Worm (Caenorhabditis elegans): ENCODE measurements around the gene C34C12.2.

The C34C12.2 gene

DNA sequence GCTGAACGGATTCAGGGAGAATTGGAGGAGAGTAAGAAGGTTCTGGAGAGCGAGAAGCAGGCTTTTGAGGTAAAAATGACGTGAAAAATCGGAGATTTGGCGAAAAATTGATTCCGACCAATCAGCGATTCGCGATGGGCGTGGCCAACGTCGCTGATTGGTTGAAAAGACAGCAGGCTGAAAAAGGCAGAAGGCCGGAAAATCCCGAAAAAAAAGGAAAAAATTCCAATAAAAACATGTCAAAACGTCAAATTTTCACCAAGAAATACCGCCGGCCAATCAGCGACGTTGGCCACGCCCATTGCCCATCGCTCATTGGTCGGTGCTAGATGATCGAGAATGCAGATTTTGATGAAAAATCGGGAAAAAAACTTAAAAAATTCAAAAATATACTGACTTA, 36.1 kb upstream of the C34C12.2 start:
- TF ChIP-seq dmd-4 (tag; optimal IDR thresholded peaks at IDR 0.05) (no peak), nhr-6 (tag; optimal IDR thresholded peaks at IDR 0.05) (no peak), nhr-11 (tag; optimal IDR thresholded peaks at IDR 0.05) (no peak), elt-3 (tag; optimal IDR thresholded peaks at IDR 0.05) (no peak), Y55F3AM.14 (GFP tag; optimal IDR thresholded peaks at IDR 0.05) (no peak), lin-39 (tag; optimal IDR thresholded peaks at IDR 0.05) (no peak)

DNA sequence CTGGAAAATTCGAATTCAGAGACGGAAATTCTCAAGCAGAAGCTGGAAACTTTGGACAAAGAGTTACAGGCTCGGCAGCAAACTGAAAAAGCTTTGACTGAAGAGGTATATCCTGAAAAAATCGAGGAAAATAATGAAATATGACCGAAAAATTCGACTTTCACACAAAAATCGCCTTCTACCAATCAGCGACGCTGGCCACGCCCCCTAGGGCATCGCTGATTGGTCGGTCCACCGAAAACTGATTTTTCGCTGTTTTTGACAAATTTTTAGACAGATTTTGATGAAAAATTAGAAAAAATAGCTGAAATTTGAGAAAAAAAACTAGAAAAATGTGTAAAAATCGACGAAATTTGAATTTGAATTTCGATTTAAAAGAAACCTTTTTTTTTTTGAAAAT, 34.7 kb upstream of the C34C12.2 start:
- no peak for TF ChIP-seq blmp-1 (tag; optimal IDR thresholded peaks at IDR 0.05; ENCODE audit: insufficient read depth)
- no peak for TF ChIP-seq sma-3 (GFP tag; optimal IDR thresholded peaks at IDR 0.05)
- no peak for TF ChIP-seq nhr-21 (tag; optimal IDR thresholded peaks at IDR 0.05)
- no peak for TF ChIP-seq peb-1 (tag; optimal IDR thresholded peaks at IDR 0.05)
- no peak for TF ChIP-seq ZK546.5 (tag; optimal IDR thresholded peaks at IDR 0.05)
- no peak for TF ChIP-seq lin-39 (tag; optimal IDR thresholded peaks at IDR 0.05)
- no peak for TF ChIP-seq ztf-1 (GFP tag; conservative IDR thresholded peaks at IDR 0.05)
- TF ChIP-seq sma-9 (GFP tag; optimal IDR thresholded peaks at IDR 0.05) = no peak
- no peak for TF ChIP-seq sma-9 (tag; optimal IDR thresholded peaks at IDR 0.05)

DNA sequence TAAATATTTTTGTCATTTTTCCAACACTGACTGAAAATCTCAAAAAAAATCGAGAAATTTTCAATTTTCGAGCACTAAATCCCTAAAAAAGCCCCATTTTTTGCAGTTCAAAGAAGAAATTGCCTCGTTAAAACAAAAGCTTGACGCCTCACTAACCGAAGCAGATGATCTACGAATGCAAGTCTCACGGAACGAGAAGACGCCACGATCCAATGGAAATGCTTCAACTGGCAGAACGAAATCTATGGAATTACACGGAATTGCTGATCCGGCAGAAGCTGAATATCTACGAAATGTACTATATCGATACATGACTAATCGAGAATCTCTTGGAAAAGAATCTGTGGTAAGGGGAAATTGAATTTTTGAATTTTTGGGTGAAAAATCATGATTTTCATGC, 29.7 kb upstream of the C34C12.2 start:
- TF ChIP-seq ztf-4 (tag; optimal IDR thresholded peaks at IDR 0.05) (no peak), sma-3 (GFP tag; optimal IDR thresholded peaks at IDR 0.05) (no peak), gmeb-1 (tag; optimal IDR thresholded peaks at IDR 0.05) (no peak), ztf-1 (GFP tag; conservative IDR thresholded peaks at IDR 0.05) (no peak), aly-2 (tag; optimal IDR thresholded peaks at IDR 0.05) (no peak), unc-39 (tag; optimal IDR thresholded peaks at IDR 0.05) (no peak), unc-55 (GFP tag; optimal IDR thresholded peaks at IDR 0.05) (no peak), lin-11 (tag; optimal IDR thresholded peaks at IDR 0.05) (no peak), Y55F3AM.14 (GFP tag; optimal IDR thresholded peaks at IDR 0.05) (no peak), nhr-6 (tag; optimal IDR thresholded peaks at IDR 0.05) (no peak), sma-9 (GFP tag; optimal IDR thresholded peaks at IDR 0.05) (no peak), sma-9 (tag; optimal IDR thresholded peaks at IDR 0.05) (no peak), unc-62 (GFP tag; optimal IDR thresholded peaks at IDR 0.05) (no peak), C34F6.9 (tag; optimal IDR thresholded peaks at IDR 0.05) (no peak), skn-1 (tag; optimal IDR thresholded peaks at IDR 0.05) (no peak), alr-1 (tag; optimal IDR thresholded peaks at IDR 0.05) (no peak), ceh-82 (tag; optimal IDR thresholded peaks at IDR 0.05) (no peak), elt-1 (tag; optimal IDR thresholded peaks at IDR 0.05) (no peak), nhr-129 (tag; optimal IDR thresholded peaks at IDR 0.05) (no peak)

DNA sequence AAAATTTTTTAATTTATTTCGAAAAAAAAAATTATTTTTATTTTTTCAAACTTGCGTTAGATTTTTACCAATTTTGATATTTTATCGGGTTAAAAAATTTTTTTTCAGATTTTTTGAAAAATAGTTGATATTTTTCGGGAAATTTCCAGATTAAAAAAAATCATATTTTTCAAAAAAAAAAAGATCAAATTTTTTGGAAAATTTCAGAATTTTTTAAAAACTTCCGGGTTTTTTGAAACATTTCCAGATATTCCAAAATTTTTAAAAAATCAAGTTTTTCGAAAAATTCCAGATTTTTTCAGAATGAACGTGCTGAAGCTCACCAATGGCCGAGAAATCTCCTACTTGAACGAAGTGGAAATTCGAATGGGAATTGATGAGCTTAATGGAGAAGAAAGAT, 28.1 kb upstream of the C34C12.2 start, which contains the start of gene metl-18:
Gene metl-18 (plus strand): TSS at position 301 of the 400 bp plus-strand sequence.
- TF ChIP-seq ama-1 (optimal IDR thresholded peaks at IDR 0.05) = no peak
- TF ChIP-seq mab-5 (tag; optimal IDR thresholded peaks at IDR 0.05) = no peak
- no peak for TF ChIP-seq nhr-11 (tag; optimal IDR thresholded peaks at IDR 0.05)
- no peak for TF ChIP-seq skn-1 (tag; optimal IDR thresholded peaks at IDR 0.05)
- no peak for TF ChIP-seq lin-13 (GFP tag; optimal IDR thresholded peaks at IDR 0.05)
- TF ChIP-seq C34F6.9 (tag; optimal IDR thresholded peaks at IDR 0.05) = no peak
- no peak for TF ChIP-seq unc-62 (GFP tag; optimal IDR thresholded peaks at IDR 0.05)

DNA sequence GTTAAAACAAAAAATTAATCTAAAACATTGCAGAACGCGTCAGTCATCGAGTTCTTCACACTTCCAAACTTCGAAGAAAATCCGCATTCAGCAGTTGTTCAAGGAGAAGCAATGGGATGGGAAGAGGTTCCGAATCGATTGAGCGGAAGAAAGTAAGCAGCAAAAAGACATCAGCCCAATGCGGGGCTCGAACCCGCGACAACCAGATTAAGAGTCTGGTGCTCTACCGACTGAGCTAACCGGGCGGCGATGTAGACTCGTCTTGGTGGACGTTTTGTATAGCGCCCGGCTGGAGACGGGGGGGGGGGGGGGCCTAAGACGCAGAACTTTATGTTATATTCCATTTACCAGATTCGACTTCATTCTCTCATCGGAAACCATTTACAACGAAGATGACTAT, 26.8 kb upstream of the C34C12.2 start:
- TF ChIP-seq lin-11 (tag; optimal IDR thresholded peaks at IDR 0.05) (no peak), aly-2 (tag; optimal IDR thresholded peaks at IDR 0.05) (no peak), sma-9 (GFP tag; optimal IDR thresholded peaks at IDR 0.05) (no peak), sma-9 (tag; optimal IDR thresholded peaks at IDR 0.05) (no peak), lsy-2 (tag; optimal IDR thresholded peaks at IDR 0.05) (no peak), sem-4 (tag; optimal IDR thresholded peaks at IDR 0.05) (no peak), nhr-77 (tag; optimal IDR thresholded peaks at IDR 0.05) (no peak), ceh-82 (tag; optimal IDR thresholded peaks at IDR 0.05) (no peak), ztf-11 (tag; optimal IDR thresholded peaks at IDR 0.05) (no peak), lin-13 (GFP tag; optimal IDR thresholded peaks at IDR 0.05) (no peak), nhr-10 (tag; optimal IDR thresholded peaks at IDR 0.05) (no peak), nhr-12 (tag; optimal IDR thresholded peaks at IDR 0.05) (no peak), zag-1 (tag; optimal IDR thresholded peaks at IDR 0.05) (no peak), F13H6.1 (tag; optimal IDR thresholded peaks at IDR 0.05) (no peak), ama-1 (optimal IDR thresholded peaks at IDR 0.05) (no peak), lin-39 (tag; optimal IDR thresholded peaks at IDR 0.05) (no peak), mab-5 (tag; optimal IDR thresholded peaks at IDR 0.05) (no peak), unc-39 (tag; optimal IDR thresholded peaks at IDR 0.05) (no peak), R02D3.7 (tag; optimal IDR thresholded peaks at IDR 0.05) (no peak), egl-27 (tag; optimal IDR thresholded peaks at IDR 0.05) (no peak), peb-1 (tag; optimal IDR thresholded peaks at IDR 0.05) (no peak)
